Worm (Caenorhabditis elegans) whole organism, early embryonic: Measurements from ENCODE around the gene Y79H2A.2.

Experiments
- aly-1 ChIP-seq: sonication (generic microtip); optimal IDR thresholded peaks from 2 replicates; lab custom pipeline; 2016; ENCODE audit warnings: missing genetic modification characterization, missing compliant biosample characterization
- ama-1 ChIP-seq: fragments of 150-350 bp; optimal IDR thresholded peaks from 2 replicates; lab custom pipeline; 2014
- ceh-36 ChIP-seq: sonication (generic microtip); optimal IDR thresholded peaks from 2 replicates; lab custom pipeline; 2016; ENCODE audit warnings: missing genetic modification characterization, inconsistent platforms, missing compliant biosample characterization
- flt-1 ChIP-seq: fragments of 200-800 bp; sonication (Bioruptor generic); IDR thresholded peaks from 2 replicates; pipeline ENCODE4 v1.3.6; 2022; ENCODE audit warnings: missing genetic modification characterization, missing compliant biosample characterization
- hnd-1 ChIP-seq: sonication (generic microtip); optimal IDR thresholded peaks from 2 replicates; lab custom pipeline; 2016; ENCODE audit warnings: missing genetic modification characterization, missing compliant biosample characterization
- pes-1 ChIP-seq: fragments of 200-800 bp; sonication (Bioruptor generic); IDR thresholded peaks from 2 replicates; pipeline ENCODE4 v1.3.6; 2022; ENCODE audit warnings: missing genetic modification reagents, missing genetic modification characterization, missing compliant biosample characterization
- tra-4 ChIP-seq: sonication (generic microtip); optimal IDR thresholded peaks from 2 replicates; lab custom pipeline; 2017; ENCODE audit warnings: missing genetic modification characterization, missing compliant biosample characterization

- no peak for TF ChIP-seq aly-1
- TF ChIP-seq ama-1 (lab: Kevin White, UChicago), result no peak
- no peak for TF ChIP-seq tra-4
- no peak for TF ChIP-seq ceh-36 (tag; lab: Kevin White, UChicago)
- no peak for TF ChIP-seq hnd-1 (tag; lab: Kevin White, UChicago)
- TF ChIP-seq pes-1, result no peak
- no peak for TF ChIP-seq flt-1 (GFP tag; lab: Robert Waterston, UW)
Observed at ce11 chrIII:12003264-12003663, 27.3 kb downstream of the Y79H2A.2 start.
